Fruit fly (Drosophila melanogaster): ENCODE measurements around the gene CG32755.

CG32755 gene

dm6 chrX:5907916-5908315 lies 42.1 kb upstream of the CG32755 start, which contains the start of gene CG12236 (continued):
- no peak for TF ChIP-seq cg (GFP tag; optimal IDR thresholded peaks at IDR 0.05)
- peak; percentile 36 for TF ChIP-seq Fer3 (tag; optimal IDR thresholded peaks at IDR 0.05)
- TF ChIP-seq z (GFP tag; IDR thresholded peaks at IDR 0.05) = no peak
- peak; percentile 67 for TF ChIP-seq CG33213 (GFP tag; optimal IDR thresholded peaks at IDR 0.05)
- peak; percentile 49; the same call in 1 of the 2 replicates for TF ChIP-seq CG10959 (GFP tag; IDR thresholded peaks at IDR 0.05)
- no peak for TF ChIP-seq CG14965 (GFP tag; optimal IDR thresholded peaks at IDR 0.05; ENCODE audit: borderline replicate concordance)
- peak; percentile 78 for TF ChIP-seq NFAT (GFP tag; IDR thresholded peaks at IDR 0.05)
- TF ChIP-seq Kr (GFP tag; optimal IDR thresholded peaks at IDR 0.05) = no peak
- TF ChIP-seq pros (GFP tag; optimal IDR thresholded peaks at IDR 0.05) = peak; percentile 12
- no peak for TF ChIP-seq odd (GFP tag; optimal IDR thresholded peaks at IDR 0.05)
- TF ChIP-seq CG18011 (GFP tag; optimal IDR thresholded peaks at IDR 0.05) = no peak
- no peak for TF ChIP-seq CG3995 (GFP tag; optimal IDR thresholded peaks at IDR 0.05)
- TF ChIP-seq Ptx1 (GFP tag; IDR thresholded peaks at IDR 0.05) = peak; percentile 54
- TF ChIP-seq vfl (GFP tag; optimal IDR thresholded peaks at IDR 0.05) = no peak
- TF ChIP-seq ssp (GFP tag; IDR thresholded peaks at IDR 0.05) = 0 out of 2 replicates have a peak, but pooled peaks have one; percentile 9
- TF ChIP-seq wor (GFP tag; IDR thresholded peaks at IDR 0.05) = no peak
- TF ChIP-seq E2f2 (GFP tag; IDR thresholded peaks at IDR 0.05) = peak; percentile 98
- peak; percentile 63 for TF ChIP-seq MTF-1 (GFP tag; optimal IDR thresholded peaks at IDR 0.05; ENCODE audit: borderline replicate concordance)
- TF ChIP-seq mld (GFP tag; IDR thresholded peaks at IDR 0.05; ENCODE audit: partially characterized antibody) = no peak
- TF ChIP-seq phol (tag; optimal IDR thresholded peaks at IDR 0.05) = peak; percentile 100
- TF ChIP-seq slou (GFP tag; optimal IDR thresholded peaks at IDR 0.05) = peak; percentile 11
- peak; percentile 5 for TF ChIP-seq Usf (GFP tag; optimal IDR thresholded peaks at IDR 0.05)
- no peak for TF ChIP-seq CG11398 (GFP tag; optimal IDR thresholded peaks at IDR 0.05)
- TF ChIP-seq fd96Cb (tag; optimal IDR thresholded peaks at IDR 0.05) = no peak
- TF ChIP-seq ash1 (GFP tag; optimal IDR thresholded peaks at IDR 0.05) = peak; percentile 63
- no peak for TF ChIP-seq otp (GFP tag; IDR thresholded peaks at IDR 0.05)
- no peak for TF ChIP-seq br (optimal IDR thresholded peaks at IDR 0.05)
- no peak for TF ChIP-seq chinmo (GFP tag; IDR thresholded peaks at IDR 0.05; ENCODE audit: partially characterized antibody)
- TF ChIP-seq CG17361 (GFP tag; IDR thresholded peaks at IDR 0.05) = 0 out of 3 replicates have a peak, but pooled peaks have one; percentile 18
- no peak for TF ChIP-seq prd (optimal IDR thresholded peaks at IDR 0.05)
- peak; percentile 23; the same call in 1 of the 3 replicates for TF ChIP-seq prd (GFP tag; IDR thresholded peaks at IDR 0.05)
- TF ChIP-seq CG1529 (GFP tag; optimal IDR thresholded peaks at IDR 0.05) = no peak
- peak; percentile 83 for TF ChIP-seq CG3847 (GFP tag; IDR thresholded peaks at IDR 0.05)
- TF ChIP-seq CG12942 (GFP tag; optimal IDR thresholded peaks at IDR 0.05) = no peak
- TF ChIP-seq CG8359 (GFP tag; optimal IDR thresholded peaks at IDR 0.05; ENCODE audit: borderline replicate concordance) = no peak
- TF ChIP-seq Ada2b (GFP tag; IDR thresholded peaks at IDR 0.05) = no peak
- TF ChIP-seq chm (GFP tag; IDR thresholded peaks at IDR 0.05) = no peak
- TF ChIP-seq Lhr (GFP tag; optimal IDR thresholded peaks at IDR 0.05) = peak; percentile 83
- TF ChIP-seq CG10147 (GFP tag; optimal IDR thresholded peaks at IDR 0.05) = peak; percentile 39
- TF ChIP-seq wek (GFP tag; optimal IDR thresholded peaks at IDR 0.05) = no peak
- peak; percentile 28 for TF ChIP-seq twi (tag; optimal IDR thresholded peaks at IDR 0.05)
- peak in 1 of 2 experiments; percentile 25 for TF ChIP-seq chif (GFP tag; optimal IDR thresholded peaks at IDR 0.05)
- TF ChIP-seq pho (GFP tag; optimal IDR thresholded peaks at IDR 0.05) = peak; percentile 45
- TF ChIP-seq ind (GFP tag; optimal IDR thresholded peaks at IDR 0.05) = peak; percentile 31
- no peak for TF ChIP-seq ato (GFP tag; IDR thresholded peaks at IDR 0.05; ENCODE audit: partially characterized antibody)
- no peak for TF ChIP-seq Dfd (GFP tag; optimal IDR thresholded peaks at IDR 0.05)
- TF ChIP-seq CG14710 (tag; optimal IDR thresholded peaks at IDR 0.05) = peak; percentile 73
- TF ChIP-seq CG17328 (GFP tag; IDR thresholded peaks at IDR 0.05) = peak; percentile 39; the same call in 1 of the 2 replicates
- no peak for TF ChIP-seq CG6854 (GFP tag; optimal IDR thresholded peaks at IDR 0.05)
- TF ChIP-seq CG4424 (GFP tag; optimal IDR thresholded peaks at IDR 0.05) = peak; percentile 27
- peak; percentile 40 for TF ChIP-seq CG17385 (GFP tag; optimal IDR thresholded peaks at IDR 0.05)
- no peak for TF ChIP-seq Dip2 (GFP tag; IDR thresholded peaks at IDR 0.05)

All from whole organism, embryonic.